Worm (Caenorhabditis elegans): ENCODE results near the gene glt-6.

The glt-6 gene

ce11 chrIV:7477197-7477596 is 26.2 kb upstream of the glt-6 start, which contains the start of gene pycr-4:
TSS of gene pycr-4 (minus strand) at chrIV:7477297.
- TF ChIP-seq pqm-1 (tag; optimal IDR thresholded peaks at IDR 0.05), result no peak
- no peak for TF ChIP-seq npax-4 (tag; optimal IDR thresholded peaks at IDR 0.05)
- TF ChIP-seq ceh-45 (GFP tag; IDR thresholded peaks at IDR 0.05), result no peak
- TF ChIP-seq ceh-24 (tag; optimal IDR thresholded peaks at IDR 0.05), result no peak
- TF ChIP-seq tbx-2 (tag; optimal IDR thresholded peaks at IDR 0.05), result no peak
- TF ChIP-seq K09A11.1 (tag; optimal IDR thresholded peaks at IDR 0.05; ENCODE audit: insufficient read depth), result no peak
- no peak for TF ChIP-seq C38D4.7 (GFP tag; optimal IDR thresholded peaks at IDR 0.05)
- no peak for TF ChIP-seq fkh-6 (tag; optimal IDR thresholded peaks at IDR 0.05)
- no peak for TF ChIP-seq ref-2 (tag; optimal IDR thresholded peaks at IDR 0.05)
- TF ChIP-seq ceh-48 (tag; optimal IDR thresholded peaks at IDR 0.05), result no peak

- no peak for TF ChIP-seq ceh-45 (GFP tag; IDR thresholded peaks at IDR 0.05)
- TF ChIP-seq ceh-18 (tag; optimal IDR thresholded peaks at IDR 0.05), result no peak
- no peak for TF ChIP-seq ceh-30 (tag; optimal IDR thresholded peaks at IDR 0.05)
- TF ChIP-seq hlh-6 (tag; optimal IDR thresholded peaks at IDR 0.05), result no peak
- no peak for TF ChIP-seq lin-11 (tag; optimal IDR thresholded peaks at IDR 0.05)
- no peak for TF ChIP-seq C38D4.7 (GFP tag; optimal IDR thresholded peaks at IDR 0.05)
Observed at ce11 chrIV:7477697-7478096, 25.7 kb upstream of the glt-6 start.

- TF ChIP-seq ceh-31 (tag; optimal IDR thresholded peaks at IDR 0.05) (no peak), ahr-1 (tag; optimal IDR thresholded peaks at IDR 0.05) (no peak)
Observed at ce11 chrIV:7478134-7478533, 25.3 kb upstream of the glt-6 start, which contains the start of gene rod-1. TSS of gene rod-1 (plus strand) at chrIV:7478452.

DNA sequence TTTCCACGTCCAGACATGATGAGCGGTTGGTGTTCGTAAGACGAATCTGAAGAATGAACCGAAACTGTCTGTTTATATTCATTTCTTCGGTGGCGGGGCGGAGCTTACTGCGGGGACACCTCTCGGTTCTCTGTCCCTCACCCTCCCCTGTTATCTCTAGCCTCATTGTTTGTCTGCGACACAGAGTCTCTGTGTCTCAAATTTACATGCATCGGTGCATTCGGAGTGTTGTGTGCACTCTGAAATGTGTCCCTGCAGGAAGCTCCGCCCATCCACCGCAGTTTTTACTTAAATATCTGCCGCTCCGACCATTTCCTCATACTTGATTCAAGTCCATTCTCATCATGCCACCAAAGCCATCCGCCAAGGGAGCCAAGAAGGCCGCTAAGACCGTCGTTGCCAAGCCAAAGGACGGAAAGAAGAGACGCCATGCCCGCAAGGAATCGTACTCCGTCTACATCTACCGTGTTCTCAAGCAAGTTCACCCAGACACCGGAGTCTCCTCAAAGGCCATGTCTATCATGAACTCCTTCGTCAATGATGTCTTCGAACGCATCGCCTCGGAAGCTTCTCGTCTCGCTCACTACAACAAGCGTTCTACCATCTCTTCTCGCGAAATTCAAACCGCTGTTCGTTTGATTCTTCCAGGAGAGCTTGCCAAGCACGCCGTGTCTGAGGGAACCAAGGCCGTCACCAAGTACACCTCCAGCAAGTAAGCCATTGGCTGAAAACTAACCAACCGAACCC is 17.0 kb upstream of the glt-6 start, which contains the start of the genes his-61 and his-62:
Gene his-61, minus strand, starts transcription at position 17 of the 747 bp plus-strand sequence.
Gene his-62, plus strand, starts transcription at position 345 of the 747 bp plus-strand sequence.
- TF ChIP-seq Y22D7AL.16 (tag; optimal IDR thresholded peaks at IDR 0.05), result no peak
- no peak for TF ChIP-seq ceh-24 (tag; optimal IDR thresholded peaks at IDR 0.05)
- TF ChIP-seq ceh-9 (tag; optimal IDR thresholded peaks at IDR 0.05), result no peak
- no peak for TF ChIP-seq fkh-6 (tag; optimal IDR thresholded peaks at IDR 0.05)
- no peak for TF ChIP-seq hlh-13 (GFP tag; optimal IDR thresholded peaks at IDR 0.05)
- TF ChIP-seq unc-42 (tag; optimal IDR thresholded peaks at IDR 0.05), result peak; percentile 43
- no peak for TF ChIP-seq nhr-11 (tag; optimal IDR thresholded peaks at IDR 0.05)
- TF ChIP-seq ceh-6 (GFP tag; optimal IDR thresholded peaks at IDR 0.05), result peak; percentile 15
- peak; percentile 40 for TF ChIP-seq ceh-19 (GFP tag; optimal IDR thresholded peaks at IDR 0.05)
- peak; percentile 60 for TF ChIP-seq ceh-2 (tag; optimal IDR thresholded peaks at IDR 0.05)
- no peak for TF ChIP-seq mec-3 (tag; optimal IDR thresholded peaks at IDR 0.05; ENCODE audit: borderline replicate concordance)
- peak; percentile 71 for TF ChIP-seq elt-2 (tag; optimal IDR thresholded peaks at IDR 0.05)
- peak; percentile 43 for TF ChIP-seq ceh-18 (tag; optimal IDR thresholded peaks at IDR 0.05)
- TF ChIP-seq fkh-10 (GFP tag; optimal IDR thresholded peaks at IDR 0.05), result no peak
- TF ChIP-seq madf-2 (tag; optimal IDR thresholded peaks at IDR 0.05), result peak; percentile 46
- no peak for TF ChIP-seq zip-5 (tag; optimal IDR thresholded peaks at IDR 0.05)
- TF ChIP-seq pha-4 (tag; optimal IDR thresholded peaks at IDR 0.05), result no peak
- TF ChIP-seq ref-2 (tag; optimal IDR thresholded peaks at IDR 0.05), result peak; percentile 67
- no peak for TF ChIP-seq fax-1 (tag; optimal IDR thresholded peaks at IDR 0.05)
- TF ChIP-seq unc-86 (tag; optimal IDR thresholded peaks at IDR 0.05), result peak; percentile 65
- TF ChIP-seq ceh-30 (tag; optimal IDR thresholded peaks at IDR 0.05), result no peak
- TF ChIP-seq ceh-34 (tag; optimal IDR thresholded peaks at IDR 0.05), result peak; percentile 94
- peak; percentile 44 for TF ChIP-seq ztf-16 (tag; optimal IDR thresholded peaks at IDR 0.05)
- TF ChIP-seq pax-1 (tag; optimal IDR thresholded peaks at IDR 0.05), result peak; percentile 89
- TF ChIP-seq ceh-14 (tag; optimal IDR thresholded peaks at IDR 0.05), result peak; percentile 38
- TF ChIP-seq lim-6 (tag; optimal IDR thresholded peaks at IDR 0.05), result no peak
- no peak for TF ChIP-seq sox-4 (tag; optimal IDR thresholded peaks at IDR 0.05)
- no peak for TF ChIP-seq pqm-1 (tag; optimal IDR thresholded peaks at IDR 0.05)
- no peak for TF ChIP-seq K09A11.1 (tag; optimal IDR thresholded peaks at IDR 0.05; ENCODE audit: insufficient read depth)
- TF ChIP-seq tbx-2 (tag; optimal IDR thresholded peaks at IDR 0.05), result peak; percentile 88
- TF ChIP-seq lin-11 (tag; optimal IDR thresholded peaks at IDR 0.05), result no peak
- TF ChIP-seq gmeb-2 (tag; optimal IDR thresholded peaks at IDR 0.05), result no peak
- peak; percentile 90 for TF ChIP-seq dve-1 (tag; optimal IDR thresholded peaks at IDR 0.05)
- TF ChIP-seq syd-9 (tag; optimal IDR thresholded peaks at IDR 0.05), result peak; percentile 2
- TF ChIP-seq ama-1 (optimal IDR thresholded peaks at IDR 0.05), result no peak
- no peak for TF ChIP-seq che-1 (tag; optimal IDR thresholded peaks at IDR 0.05)
- TF ChIP-seq T23F11.4 (GFP tag; optimal IDR thresholded peaks at IDR 0.05), result no peak
- TF ChIP-seq unc-55 (GFP tag; optimal IDR thresholded peaks at IDR 0.05), result peak; percentile 80

All from whole organism, late embryonic.